Worm (Caenorhabditis elegans): ENCODE measurements around the gene perm-3.

The perm-3 gene

DNA sequence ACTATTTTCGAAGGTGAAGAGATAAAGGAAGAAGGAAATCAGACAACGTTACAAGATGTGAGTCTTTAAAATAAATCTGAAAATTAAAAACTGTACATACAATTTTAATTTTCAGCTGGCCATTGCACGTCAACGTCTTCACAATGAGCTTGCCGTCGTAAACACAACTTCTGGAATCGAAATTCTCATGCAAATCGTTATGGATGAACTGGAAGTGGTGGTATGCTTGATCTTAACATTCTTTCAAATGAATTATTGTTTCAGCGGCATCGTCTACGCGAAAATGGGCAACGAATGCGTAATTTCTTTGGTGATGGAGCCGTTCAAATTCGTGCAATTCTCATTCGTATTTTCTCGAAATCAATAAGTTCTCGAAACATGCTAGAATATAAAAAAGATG lies 40.0 kb downstream of the perm-3 start:
- TF ChIP-seq lsy-2 (tag; optimal IDR thresholded peaks at IDR 0.05) (no peak), aha-1 (tag; optimal IDR thresholded peaks at IDR 0.05) (no peak), C16A3.4 (tag; optimal IDR thresholded peaks at IDR 0.05) (no peak), nhr-84 (tag; optimal IDR thresholded peaks at IDR 0.05) (no peak), elt-3 (tag; optimal IDR thresholded peaks at IDR 0.05) (no peak), ceh-90 (tag; optimal IDR thresholded peaks at IDR 0.05) (no peak), mef-2 (tag; optimal IDR thresholded peaks at IDR 0.05) (no peak), blmp-1 (tag; optimal IDR thresholded peaks at IDR 0.05) (no peak), hlh-4 (tag; optimal IDR thresholded peaks at IDR 0.05) (no peak), nhr-71 (tag; optimal IDR thresholded peaks at IDR 0.05) (no peak), tlp-1 (tag; optimal IDR thresholded peaks at IDR 0.05) (no peak), efl-1 (optimal IDR thresholded peaks at IDR 0.05) (no peak), efl-1 (GFP tag; optimal IDR thresholded peaks at IDR 0.05 in 1 of 2) (no peak), nhr-47 (tag; optimal IDR thresholded peaks at IDR 0.05) (no peak), unc-130 (tag; optimal IDR thresholded peaks at IDR 0.05) (no peak), sptf-1 (tag; optimal IDR thresholded peaks at IDR 0.05) (no peak), elt-2 (tag; optimal IDR thresholded peaks at IDR 0.05) (no peak), Y116A8C.19 (tag; optimal IDR thresholded peaks at IDR 0.05; ENCODE audit: borderline replicate concordance) (no peak)

DNA sequence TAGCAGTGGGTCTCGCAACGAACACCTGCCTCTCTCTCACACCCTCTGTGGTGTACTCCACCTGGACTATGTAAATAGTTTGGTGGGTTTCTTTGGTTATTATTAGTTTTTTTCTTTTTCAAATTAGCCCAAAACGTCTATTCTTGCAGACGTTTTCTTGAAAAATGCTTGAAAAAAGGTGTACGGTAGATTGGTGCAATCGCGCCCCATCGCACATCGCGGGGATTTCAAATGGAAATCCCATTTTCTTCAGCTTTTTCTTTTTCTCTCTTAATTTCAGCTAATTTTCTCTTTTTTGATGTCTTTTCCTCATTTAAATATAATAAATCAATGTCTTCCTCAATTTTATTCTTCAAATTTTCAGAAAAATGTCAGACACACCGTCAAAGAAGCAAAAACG lies 40.5 kb downstream of the perm-3 start, which contains the start of gene Y4C6B.1:
Gene Y4C6B.1, plus strand, starts transcription at position 365 of the 400 bp plus-strand sequence.
- TF ChIP-seq efl-1 (optimal IDR thresholded peaks at IDR 0.05) (peak; percentile 18 to 57), efl-1 (GFP tag; optimal IDR thresholded peaks at IDR 0.05 in 1 of 2) (peak; percentile 69 to 95), lsy-2 (tag; optimal IDR thresholded peaks at IDR 0.05) (peak; percentile 42 to 92), lin-35 (GFP tag; optimal IDR thresholded peaks at IDR 0.05) (peak; percentile 3 to 74), dpl-1 (GFP tag; optimal IDR thresholded peaks at IDR 0.05) (peak; percentile 21 to 74 (median 53)), C16A3.4 (tag; optimal IDR thresholded peaks at IDR 0.05) (no peak), nhr-76 (tag; optimal IDR thresholded peaks at IDR 0.05) (no peak), rnt-1 (tag; optimal IDR thresholded peaks at IDR 0.05) (peak; percentile 3)

- TF ChIP-seq zip-4 (GFP tag; optimal IDR thresholded peaks at IDR 0.05) = no peak
- TF ChIP-seq fkh-10 (GFP tag; optimal IDR thresholded peaks at IDR 0.05) = no peak
- TF ChIP-seq nhr-237 (tag; optimal IDR thresholded peaks at IDR 0.05) = no peak
- no peak for TF ChIP-seq ceh-8 (GFP tag; optimal IDR thresholded peaks at IDR 0.05)
- no peak for TF ChIP-seq C16A3.4 (tag; optimal IDR thresholded peaks at IDR 0.05)
- TF ChIP-seq hlh-17 (GFP tag; optimal IDR thresholded peaks at IDR 0.05; ENCODE audit: borderline replicate concordance) = no peak
- TF ChIP-seq lin-13 (GFP tag; optimal IDR thresholded peaks at IDR 0.05) = no peak
- no peak for TF ChIP-seq ceh-90 (tag; optimal IDR thresholded peaks at IDR 0.05)
- TF ChIP-seq efl-3 (GFP tag; optimal IDR thresholded peaks at IDR 0.05) = no peak
- TF ChIP-seq rnt-1 (tag; optimal IDR thresholded peaks at IDR 0.05) = no peak
- TF ChIP-seq tbx-2 (tag; optimal IDR thresholded peaks at IDR 0.05) = no peak
These were observed 41.2 kb downstream of the perm-3 start, which contains the start of gene Y4C6B.7 for ce11 chrIV:5353364-5353763. Y4C6B.7 (minus strand) TSS chrIV:5353464.

- peak; percentile 78 for TF ChIP-seq elt-2 (tag; optimal IDR thresholded peaks at IDR 0.05)
These were observed 44.0 kb downstream of the perm-3 start, which contains the start of gene gba-4 for ce11 chrIV:5350480-5351193. gba-4 (minus strand) TSS chrIV:5350897.

DNA sequence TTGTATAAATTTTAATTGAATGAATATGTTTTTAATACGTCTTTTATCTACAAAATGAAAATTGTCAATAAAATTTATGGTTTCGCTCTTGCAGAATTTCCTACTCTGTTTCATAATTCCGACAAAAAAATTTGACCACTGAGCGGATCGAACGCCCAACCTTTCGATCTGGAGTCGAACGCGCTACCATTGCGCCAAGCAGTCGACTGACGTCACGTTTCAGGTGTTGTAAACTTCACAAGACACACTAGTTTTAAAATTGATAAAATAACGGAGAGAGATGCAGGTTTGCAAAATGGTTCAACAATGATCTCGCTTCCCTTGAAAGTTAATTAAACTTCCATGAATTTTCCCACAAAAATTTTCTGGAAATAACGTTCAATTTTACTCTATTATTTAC lies 50.4 kb downstream of the perm-3 start:
- TF ChIP-seq elt-2 (tag; optimal IDR thresholded peaks at IDR 0.05) = no peak
- TF ChIP-seq unc-130 (tag; optimal IDR thresholded peaks at IDR 0.05) = no peak
- no peak for TF ChIP-seq zag-1 (tag; optimal IDR thresholded peaks at IDR 0.05)
- no peak for TF ChIP-seq hlh-17 (GFP tag; optimal IDR thresholded peaks at IDR 0.05; ENCODE audit: borderline replicate concordance)
- TF ChIP-seq grh-1 (GFP tag; IDR thresholded peaks at IDR 0.05) = no peak
- no peak for TF ChIP-seq sptf-1 (tag; optimal IDR thresholded peaks at IDR 0.05)
- no peak for TF ChIP-seq egl-27 (tag; optimal IDR thresholded peaks at IDR 0.05)
- TF ChIP-seq nhr-19 (GFP tag; conservative IDR thresholded peaks at IDR 0.05) = no peak
- no peak for TF ChIP-seq jun-1 (tag; optimal IDR thresholded peaks at IDR 0.05)
- TF ChIP-seq C04F5.9 (tag; optimal IDR thresholded peaks at IDR 0.05) = no peak
- no peak for TF ChIP-seq pag-3 (tag; optimal IDR thresholded peaks at IDR 0.05; ENCODE audit: borderline replicate concordance, insufficient read depth)
- peak in 1 of 2 experiments; percentile 65 for TF ChIP-seq lin-35 (GFP tag; optimal IDR thresholded peaks at IDR 0.05)
- TF ChIP-seq isw-1 (GFP tag; IDR thresholded peaks at IDR 0.05) = no peak
- TF ChIP-seq fkh-4 (tag; optimal IDR thresholded peaks at IDR 0.05; ENCODE audit: borderline replicate concordance) = no peak
- TF ChIP-seq ceh-90 (tag; optimal IDR thresholded peaks at IDR 0.05) = no peak
- TF ChIP-seq lin-14 (GFP tag; optimal IDR thresholded peaks at IDR 0.05) = no peak
- TF ChIP-seq ces-1 (GFP tag; optimal IDR thresholded peaks at IDR 0.05) = no peak
- TF ChIP-seq efl-3 (GFP tag; optimal IDR thresholded peaks at IDR 0.05) = no peak
- no peak for TF ChIP-seq tlp-1 (tag; optimal IDR thresholded peaks at IDR 0.05)
- peak; percentile 18 for TF ChIP-seq nhr-71 (tag; optimal IDR thresholded peaks at IDR 0.05)
- no peak for TF ChIP-seq F16B12.6 (tag; optimal IDR thresholded peaks at IDR 0.05)

Data from whole organism, L1 larva.